Worm (Caenorhabditis elegans): Measurements from ENCODE around the gene F38E9.6.

Gene F38E9.6

ce11 chrX:16461319-16461718 is 29.1 kb downstream of the F38E9.6 start:
- no peak for TF ChIP-seq efl-1 (GFP tag; optimal IDR thresholded peaks at IDR 0.05)
- TF ChIP-seq ama-1 (optimal IDR thresholded peaks at IDR 0.05): no peak
- TF ChIP-seq ama-1 (GFP tag; optimal IDR thresholded peaks at IDR 0.05): no peak
- TF ChIP-seq akir-1 (GFP tag; optimal IDR thresholded peaks at IDR 0.05): no peak
- TF ChIP-seq Y53F4B.3 (GFP tag; IDR thresholded peaks at IDR 0.05): no peak
- TF ChIP-seq egl-44 (GFP tag; IDR thresholded peaks at IDR 0.05): no peak
- TF ChIP-seq F37B4.10 (GFP tag; IDR thresholded peaks at IDR 0.05): no peak
- TF ChIP-seq rpc-1 (optimal IDR thresholded peaks at IDR 0.05): peak; percentile 54
- TF ChIP-seq rpc-1 (tag; optimal IDR thresholded peaks at IDR 0.05): peak; percentile 80
- peak; percentile 38 for TF ChIP-seq snpc-1.1 (tag; optimal IDR thresholded peaks at IDR 0.05; ENCODE audit: insufficient read depth)
- TF ChIP-seq attf-5 (GFP tag; optimal IDR thresholded peaks at IDR 0.05): no peak
- TF ChIP-seq sea-2 (GFP tag; IDR thresholded peaks at IDR 0.05): no peak
- TF ChIP-seq hrde-1 (tag; optimal IDR thresholded peaks at IDR 0.05; ENCODE audit: borderline replicate concordance): no peak
- no peak for TF ChIP-seq K12H6.12 (tag; optimal IDR thresholded peaks at IDR 0.05)
- TF ChIP-seq sptf-2 (GFP tag; optimal IDR thresholded peaks at IDR 0.05): no peak
- no peak for TF ChIP-seq ccch-3 (GFP tag; optimal IDR thresholded peaks at IDR 0.05)
- no peak for TF ChIP-seq mxl-1 (tag; optimal IDR thresholded peaks at IDR 0.05)
- TF ChIP-seq mel-28 (tag; optimal IDR thresholded peaks at IDR 0.05; ENCODE audit: borderline replicate concordance): no peak
- no peak for TF ChIP-seq ztf-6 (GFP tag; IDR thresholded peaks at IDR 0.05)
- TF ChIP-seq nfya-2 (GFP tag; IDR thresholded peaks at IDR 0.05): no peak
- no peak for TF ChIP-seq chd-7 (tag; optimal IDR thresholded peaks at IDR 0.05)
- TF ChIP-seq hlh-12 (tag; optimal IDR thresholded peaks at IDR 0.05): no peak
- TF ChIP-seq let-526 (GFP tag; IDR thresholded peaks at IDR 0.05): no peak
- no peak for TF ChIP-seq let-607 (tag; optimal IDR thresholded peaks at IDR 0.05)
- TF ChIP-seq B0261.1 (tag; optimal IDR thresholded peaks at IDR 0.05): peak; percentile 68
- no peak for TF ChIP-seq C17E4.6 (GFP tag; IDR thresholded peaks at IDR 0.05)
- TF ChIP-seq ceh-79 (tag; optimal IDR thresholded peaks at IDR 0.05): no peak
- no peak for TF ChIP-seq attf-6 (GFP tag; IDR thresholded peaks at IDR 0.05)
- no peak for TF ChIP-seq somi-1 (GFP tag; optimal IDR thresholded peaks at IDR 0.05)
- no peak for TF ChIP-seq F10E7.11 (tag; optimal IDR thresholded peaks at IDR 0.05)
- TF ChIP-seq T26A5.8 (tag; optimal IDR thresholded peaks at IDR 0.05): no peak
- no peak for TF ChIP-seq egrh-3 (GFP tag; IDR thresholded peaks at IDR 0.05)
- TF ChIP-seq B0336.3 (GFP tag; IDR thresholded peaks at IDR 0.05): no peak
- no peak for TF ChIP-seq lir-1 (GFP tag; conservative IDR thresholded peaks at IDR 0.05)
- no peak for TF ChIP-seq F33H1.4 (GFP tag; IDR thresholded peaks at IDR 0.05)
- TF ChIP-seq K11D2.4 (GFP tag; IDR thresholded peaks at IDR 0.05): no peak
- peak; percentile 89 for TF ChIP-seq tbp1 (GFP tag; optimal IDR thresholded peaks at IDR 0.05)
- no peak for TF ChIP-seq gei-17 (GFP tag; optimal IDR thresholded peaks at IDR 0.05)
- TF ChIP-seq C06A6.2 (GFP tag; conservative IDR thresholded peaks at IDR 0.05): no peak
- TF ChIP-seq Y67H2A.10 (GFP tag; conservative IDR thresholded peaks at IDR 0.05): no peak
- peak; percentile 34; the same call in 1 of the 2 replicates for TF ChIP-seq rcor-1 (GFP tag; IDR thresholded peaks at IDR 0.05)
- no peak for TF ChIP-seq nfyb-1 (GFP tag; IDR thresholded peaks at IDR 0.05)
- TF ChIP-seq madf-3 (GFP tag; IDR thresholded peaks at IDR 0.05): no peak
- no peak for TF ChIP-seq F57C9.4 (tag; optimal IDR thresholded peaks at IDR 0.05)
- TF ChIP-seq F49E8.2 (tag; optimal IDR thresholded peaks at IDR 0.05; ENCODE audit: insufficient read depth): no peak
- no peak for TF ChIP-seq nhr-80 (tag; optimal IDR thresholded peaks at IDR 0.05)
- TF ChIP-seq hsf-1 (GFP tag; IDR thresholded peaks at IDR 0.05): no peak
- no peak for TF ChIP-seq ets-4 (GFP tag; optimal IDR thresholded peaks at IDR 0.05)
- no peak for TF ChIP-seq ceh-91 (GFP tag; IDR thresholded peaks at IDR 0.05)
- no peak for TF ChIP-seq tbx-9 (tag; optimal IDR thresholded peaks at IDR 0.05; ENCODE audit: borderline replicate concordance)
- TF ChIP-seq lin-26 (GFP tag; IDR thresholded peaks at IDR 0.05): peak; percentile 41; the same call in 1 of the 2 replicates
